Fruit fly (Drosophila melanogaster) S2 (cell line): ENCODE results near the gene RhoGAP18B.

Experiments used
- CG8478 ChIP-seq: fragments of >200 bp; optimal IDR thresholded peaks from 2 replicates; lab custom pipeline; 2018
- CTCF ChIP-seq, 2 experiments: fragments of >200 bp; optimal IDR thresholded peaks; 2 replicates each; lab custom pipeline; 2018

RhoGAP18B gene

DNA sequence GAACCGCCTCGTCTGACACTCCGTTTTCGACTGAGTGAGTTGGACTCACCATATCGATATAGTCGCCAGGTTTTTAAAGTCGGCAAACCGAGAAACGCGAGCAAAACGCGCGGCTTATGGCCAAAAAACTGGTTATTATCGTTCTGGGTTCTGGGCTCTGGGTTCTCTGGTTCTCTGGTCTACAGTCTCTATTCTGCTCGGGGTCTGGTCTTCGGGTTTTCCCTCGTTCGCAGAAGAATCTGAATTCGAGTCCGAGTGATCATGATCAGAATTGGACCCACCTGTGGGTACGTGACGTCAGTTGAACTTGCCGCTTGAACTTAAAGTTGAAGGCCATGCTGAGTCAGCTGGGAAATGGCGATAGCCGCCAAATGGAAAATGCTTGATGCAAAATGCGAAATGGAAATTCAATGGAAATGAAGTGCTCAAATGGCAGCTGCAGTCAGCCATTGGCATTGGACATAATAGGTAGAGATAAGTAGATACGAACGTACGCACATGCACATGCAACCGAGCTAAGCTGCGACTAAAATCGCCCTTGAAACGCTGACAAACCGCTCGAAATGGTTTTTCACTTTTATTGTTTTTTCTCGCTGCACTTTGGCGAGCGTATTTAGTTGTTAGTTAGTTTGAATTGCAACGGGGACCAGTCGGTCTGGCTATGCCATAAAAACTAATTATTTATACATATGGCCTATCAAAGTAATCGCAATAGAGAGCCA, 8.1 kb upstream of the RhoGAP18B start, which contains the start of gene CG33939:
Gene CG33939 (minus strand): TSS at position 51 of the 722 bp plus-strand sequence.
- TF ChIP-seq CG8478 (lab: Kevin White, UChicago) = no peak
- TF ChIP-seq CTCF (optimal IDR thresholded peaks at IDR 0.05; lab: Kevin White, UChicago) = no peak

DNA sequence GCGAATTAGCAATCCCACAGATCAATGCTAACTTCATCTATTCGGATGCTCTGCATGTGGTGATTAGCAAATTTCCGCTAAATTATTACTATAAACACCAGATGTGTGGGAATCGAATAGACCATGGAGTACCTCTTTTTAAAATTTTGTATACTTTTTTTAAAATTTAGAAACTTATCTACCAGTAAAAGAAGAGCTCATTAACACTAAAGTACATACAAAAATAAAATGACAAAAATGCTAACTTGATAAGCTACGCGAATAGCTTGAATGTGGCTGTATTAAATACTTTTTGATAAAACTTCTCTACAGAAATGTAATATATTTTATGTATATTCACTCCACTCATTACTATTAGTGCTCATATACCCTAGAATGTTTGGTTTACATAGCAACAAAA, 7.2 kb upstream of the RhoGAP18B start:
- TF ChIP-seq CG8478 (lab: Kevin White, UChicago) = no peak
- TF ChIP-seq CTCF (optimal IDR thresholded peaks at IDR 0.05; lab: Kevin White, UChicago) = no peak

DNA sequence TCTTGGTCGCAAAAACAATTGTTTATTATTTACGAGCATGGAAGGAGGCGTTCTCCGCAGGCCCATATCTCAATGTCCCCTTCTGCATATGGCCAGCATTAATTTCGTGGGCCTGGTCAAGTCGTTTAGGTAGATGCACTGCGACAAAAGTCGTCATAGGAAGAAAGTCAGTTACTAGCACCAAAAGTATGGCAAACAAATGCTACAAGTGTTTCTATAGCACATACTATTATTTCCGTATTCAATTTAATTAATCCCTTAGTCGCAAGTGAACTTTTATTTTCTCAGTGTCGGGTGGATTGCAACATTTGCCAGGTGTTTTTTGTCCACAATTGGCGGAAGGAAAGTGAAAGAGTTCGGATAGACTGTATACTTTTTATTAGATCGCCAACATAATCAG, 6.1 kb upstream of the RhoGAP18B start:
- TF ChIP-seq CTCF (optimal IDR thresholded peaks at IDR 0.05; lab: Kevin White, UChicago) = no peak
- no peak for TF ChIP-seq CG8478 (lab: Kevin White, UChicago)

DNA sequence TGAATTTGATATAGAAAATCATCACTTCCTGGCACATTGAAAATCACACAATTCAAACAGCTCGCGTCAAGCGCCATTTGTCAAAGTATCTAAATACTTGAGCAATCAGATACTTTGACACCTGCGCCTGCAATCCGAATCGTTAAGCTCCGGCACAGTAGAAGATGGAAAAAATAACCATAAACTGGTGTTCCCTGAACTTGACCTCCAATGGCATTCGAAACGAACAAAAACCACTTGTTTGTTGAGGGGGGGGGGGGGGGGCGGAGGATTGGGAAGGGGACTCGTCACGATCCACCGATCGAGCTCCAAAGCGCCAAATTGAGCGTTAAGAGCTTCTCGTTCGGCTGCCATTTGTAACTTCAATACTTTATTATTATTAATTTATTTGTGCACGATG, 5.0 kb upstream of the RhoGAP18B start:
- TF ChIP-seq CG8478 (lab: Kevin White, UChicago) (no peak), CTCF (optimal IDR thresholded peaks at IDR 0.05; lab: Kevin White, UChicago) (no peak)

DNA sequence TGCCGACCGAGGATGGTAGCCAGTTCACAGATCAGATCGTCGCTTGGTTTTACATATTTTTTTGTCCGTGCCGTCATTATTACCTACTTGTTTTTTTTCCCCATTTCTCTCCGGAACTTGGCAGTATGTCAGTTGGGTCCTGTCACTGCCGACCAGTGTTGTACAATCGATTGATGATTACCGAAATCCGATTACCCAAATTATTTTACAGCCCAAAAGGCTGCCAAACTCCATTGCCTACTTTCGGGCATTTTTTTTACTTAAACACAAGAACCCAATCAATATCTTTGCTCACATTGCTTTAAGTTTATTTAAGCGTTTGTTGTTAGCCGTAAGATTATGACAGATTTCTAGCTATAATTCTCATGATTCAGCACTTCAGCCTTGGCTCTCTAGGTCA, 3.9 kb upstream of the RhoGAP18B start, which contains the start of gene Inx5:
Gene Inx5 (minus strand): TSS at position 93 of the 400 bp plus-strand sequence.
- TF ChIP-seq CG8478 (lab: Kevin White, UChicago) (no peak), CTCF (optimal IDR thresholded peaks at IDR 0.05; lab: Kevin White, UChicago) (peak in 1 of 2 experiments; percentile 16)

DNA sequence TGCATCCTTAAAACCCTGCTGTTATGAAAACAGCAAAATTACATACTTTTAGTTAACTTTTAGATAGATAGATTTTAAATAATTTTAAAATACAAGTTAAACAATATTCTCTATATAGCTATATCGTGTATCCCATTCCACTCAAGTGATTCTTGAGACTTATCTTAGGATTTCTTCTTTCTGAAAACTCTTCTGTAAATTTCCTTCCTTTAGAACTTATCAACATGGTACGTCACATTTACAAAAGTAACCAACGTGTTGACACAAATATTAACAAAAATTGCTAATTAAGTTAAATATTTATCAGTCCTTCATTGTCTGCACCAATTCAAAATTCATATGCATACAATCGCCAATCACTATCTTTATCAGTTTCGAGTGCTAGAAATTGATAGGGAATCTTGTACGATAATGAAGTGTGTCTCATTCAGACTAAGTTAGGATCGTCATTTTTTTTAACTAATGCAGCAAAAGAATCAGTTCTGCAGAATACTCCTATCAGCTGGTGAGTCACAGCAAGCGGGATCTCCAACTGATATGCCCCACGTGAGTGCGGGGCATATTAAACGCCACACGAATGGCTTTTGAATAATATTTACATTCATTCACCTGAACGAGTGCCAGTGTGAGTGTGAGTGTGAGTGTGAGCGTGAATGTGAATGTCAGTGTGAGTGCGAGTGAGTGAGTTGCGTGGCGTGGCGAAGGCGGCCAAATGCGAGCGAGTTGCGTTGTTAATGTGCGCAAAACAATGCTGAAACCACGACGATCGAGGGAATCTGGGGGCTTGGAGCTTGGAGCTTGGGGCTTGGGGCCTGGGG, 913 bp upstream of the RhoGAP18B start:
- TF ChIP-seq CG8478 (lab: Kevin White, UChicago) = no peak
- no peak for TF ChIP-seq CTCF (optimal IDR thresholded peaks at IDR 0.05; lab: Kevin White, UChicago)

DNA sequence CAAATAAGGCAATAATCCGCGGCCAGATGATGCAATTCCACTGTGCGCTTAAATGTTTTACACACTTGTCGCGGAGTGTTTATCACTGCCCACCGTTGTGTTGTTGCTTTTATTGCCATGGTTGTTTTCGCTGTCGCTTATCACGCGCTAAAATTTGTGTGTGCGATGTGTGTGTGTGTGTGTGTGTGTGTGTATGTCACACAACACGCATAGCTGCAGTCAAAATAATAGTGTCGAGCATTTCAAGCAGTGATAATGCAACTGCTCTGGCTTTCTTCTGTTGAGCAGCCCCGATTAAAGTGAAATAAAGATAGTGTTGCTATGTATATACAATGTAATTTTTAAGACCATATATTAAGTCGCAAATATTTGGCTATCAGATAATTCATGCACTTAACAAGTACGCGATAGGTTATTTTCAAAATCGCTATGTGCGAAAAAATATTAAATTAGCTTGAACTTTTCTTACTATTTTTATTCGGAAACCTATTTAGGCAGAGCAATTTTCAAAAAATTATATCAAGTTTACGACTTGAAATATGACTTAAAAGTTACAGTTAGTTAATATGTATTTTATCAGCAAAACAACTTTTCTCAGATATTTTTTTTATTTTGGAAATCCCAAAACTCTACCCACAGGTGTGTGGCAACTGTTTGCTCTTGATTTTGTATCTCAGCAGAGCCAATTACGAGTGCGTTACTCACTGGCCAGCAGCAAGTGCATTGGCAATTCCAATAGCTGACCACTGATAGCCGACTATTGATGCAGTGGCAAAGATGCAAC, 538 bp downstream of the RhoGAP18B start:
- no peak for TF ChIP-seq CTCF (optimal IDR thresholded peaks at IDR 0.05; lab: Kevin White, UChicago)
- TF ChIP-seq CG8478 (lab: Kevin White, UChicago) = no peak

DNA sequence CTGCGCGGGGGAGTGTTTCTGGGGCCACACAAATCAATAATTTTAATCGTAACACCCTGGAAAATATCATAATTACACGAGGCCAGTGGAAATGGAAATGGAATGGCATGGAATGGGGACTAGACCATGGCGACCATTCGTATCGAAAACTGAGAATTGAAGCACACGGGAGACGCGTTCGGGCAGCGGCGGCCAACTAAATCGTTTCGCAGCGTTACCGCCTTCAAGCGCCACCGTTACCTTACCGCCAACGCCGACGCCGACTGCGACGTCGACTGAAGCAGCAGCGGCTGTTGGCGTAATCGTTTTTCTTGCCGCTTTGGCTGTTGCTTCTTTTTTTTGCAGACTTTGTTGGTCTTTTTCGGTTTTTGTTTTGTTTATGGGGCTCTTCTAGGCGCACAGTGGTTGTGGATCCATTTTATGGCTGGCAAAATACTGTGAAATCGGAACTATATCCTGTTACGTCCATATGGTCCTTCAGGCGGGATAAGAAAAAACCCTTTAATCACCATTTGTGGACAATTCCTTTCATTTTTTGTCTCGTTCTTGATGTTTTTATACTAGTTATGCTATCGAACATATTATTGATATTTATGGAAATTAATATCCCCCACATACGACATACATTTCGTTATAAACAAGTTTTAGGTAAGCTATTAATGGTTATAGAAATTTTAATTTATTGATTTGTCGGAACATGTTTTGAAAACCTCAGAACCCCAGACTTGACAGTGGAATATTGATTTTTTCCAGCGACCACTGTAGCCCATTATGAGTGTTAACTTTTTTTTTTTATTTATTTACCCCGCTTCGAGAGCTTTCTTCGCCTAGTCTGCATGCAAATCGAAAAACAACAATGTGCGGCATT, 1.5 kb downstream of the RhoGAP18B start:
- TF ChIP-seq CTCF (optimal IDR thresholded peaks at IDR 0.05; lab: Kevin White, UChicago) (no peak), CG8478 (lab: Kevin White, UChicago) (peak; percentile 36)

DNA sequence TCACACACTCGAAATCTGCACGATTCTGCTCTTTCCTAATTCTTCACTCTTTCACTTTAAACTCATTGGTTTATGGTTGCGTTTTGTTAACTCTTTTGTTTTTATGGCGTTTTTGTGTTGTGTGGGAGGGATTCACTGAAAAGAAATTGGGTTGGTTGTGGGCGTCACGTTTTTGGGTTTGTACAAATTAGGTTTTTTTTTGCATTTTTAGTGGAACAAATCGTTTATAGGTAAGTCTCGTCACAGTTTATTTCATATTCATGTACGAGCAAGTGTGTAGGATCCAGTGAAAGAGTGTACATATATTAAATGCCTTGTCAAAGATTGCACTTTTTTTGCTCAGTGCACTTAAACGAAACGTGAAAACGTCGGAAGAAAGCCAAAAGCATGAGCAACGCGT, 2.2 kb downstream of the RhoGAP18B start:
- TF ChIP-seq CG8478 (lab: Kevin White, UChicago) = no peak
- TF ChIP-seq CTCF (optimal IDR thresholded peaks at IDR 0.05; lab: Kevin White, UChicago) = no peak

DNA sequence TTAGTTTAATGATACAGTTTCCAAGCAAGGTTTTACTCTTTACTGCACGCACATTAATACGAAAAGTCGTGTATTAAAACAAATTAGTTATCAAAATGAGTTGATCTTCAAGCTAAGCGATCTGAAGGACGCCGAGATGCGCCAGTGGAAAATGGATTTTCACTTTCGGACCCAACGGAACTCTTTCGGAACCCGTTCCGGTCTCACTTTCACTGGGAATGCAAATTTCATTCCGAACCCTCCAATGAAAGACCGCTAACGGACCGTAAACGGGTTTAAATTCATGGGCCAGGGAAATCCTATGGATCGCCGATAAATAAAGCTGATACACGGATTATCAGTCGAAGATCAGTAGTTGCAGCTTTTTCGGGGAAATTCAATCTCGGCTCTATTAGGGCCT, 3.4 kb downstream of the RhoGAP18B start:
- TF ChIP-seq CTCF (optimal IDR thresholded peaks at IDR 0.05; lab: Kevin White, UChicago) = no peak
- TF ChIP-seq CG8478 (lab: Kevin White, UChicago) = no peak

DNA sequence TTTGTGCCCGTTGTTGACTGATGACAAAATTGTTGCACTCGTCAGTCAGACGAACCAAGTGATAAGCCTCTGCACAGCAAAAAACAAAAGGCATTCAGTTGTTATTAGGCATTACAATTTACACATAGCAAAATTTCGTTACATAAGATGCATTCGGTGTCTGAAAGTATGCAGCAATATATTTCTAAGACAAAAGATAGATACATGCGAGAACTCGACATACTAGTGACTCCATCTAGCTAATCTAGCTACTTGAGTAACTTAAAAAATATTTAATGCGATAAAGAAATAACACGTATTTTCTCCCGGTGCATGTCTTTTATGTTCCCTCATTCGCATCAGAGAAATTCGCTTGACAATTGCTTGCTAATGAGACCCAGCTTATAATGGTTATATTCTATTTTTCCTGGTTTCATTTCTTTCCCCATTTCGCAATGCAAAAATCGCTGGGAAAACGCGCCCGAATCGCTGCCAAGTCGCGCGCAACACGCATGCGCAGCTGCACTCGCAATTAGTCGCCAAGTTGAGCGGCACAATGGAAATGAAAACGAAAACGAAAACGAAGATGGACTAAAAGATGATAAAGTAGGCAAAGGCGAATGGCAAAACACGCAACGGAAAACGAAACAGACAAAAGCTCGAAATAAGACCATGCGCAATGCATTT, 4.5 kb downstream of the RhoGAP18B start:
- no peak for TF ChIP-seq CG8478 (lab: Kevin White, UChicago)
- no peak for TF ChIP-seq CTCF (optimal IDR thresholded peaks at IDR 0.05; lab: Kevin White, UChicago)

DNA sequence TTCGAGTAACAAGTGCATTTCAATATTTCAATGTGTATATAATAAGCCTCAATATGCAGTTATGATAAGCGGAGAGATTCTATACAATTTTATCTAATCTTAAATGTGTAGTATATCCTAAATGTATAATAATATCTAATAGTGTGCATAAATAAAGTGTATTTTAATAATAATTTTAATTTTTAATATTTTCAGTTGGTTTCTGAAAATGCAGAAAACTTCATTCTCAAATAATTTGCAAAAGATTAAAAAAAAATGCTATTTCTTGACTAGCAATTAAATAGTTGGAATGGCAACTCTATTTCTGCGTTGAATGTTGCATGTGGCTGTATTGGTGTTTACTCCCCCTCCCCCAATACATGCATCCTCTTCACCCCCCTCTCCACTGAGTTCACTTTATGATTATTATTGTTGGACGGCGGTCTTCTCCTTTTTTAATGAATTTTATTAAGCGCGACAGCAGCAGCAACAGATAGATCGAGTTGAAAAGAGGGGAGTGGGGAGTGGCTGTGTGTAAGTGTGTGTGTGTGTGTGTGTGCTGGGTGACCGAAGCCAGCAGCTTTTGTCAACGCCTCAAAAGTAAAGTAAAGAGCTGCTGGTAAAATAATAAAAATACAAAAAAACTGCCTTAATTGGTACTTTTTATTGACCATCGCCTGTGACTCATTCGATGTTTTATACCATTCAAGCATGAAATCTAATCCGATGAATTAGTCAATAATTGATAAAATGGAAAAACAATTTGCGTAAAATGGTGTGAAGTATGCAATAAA, 6.1 kb downstream of the RhoGAP18B start:
- no peak for TF ChIP-seq CTCF (optimal IDR thresholded peaks at IDR 0.05; lab: Kevin White, UChicago)
- TF ChIP-seq CG8478 (lab: Kevin White, UChicago) = no peak
